Fruit fly (Drosophila melanogaster): ENCODE measurements around the gene tho2.

DNA sequence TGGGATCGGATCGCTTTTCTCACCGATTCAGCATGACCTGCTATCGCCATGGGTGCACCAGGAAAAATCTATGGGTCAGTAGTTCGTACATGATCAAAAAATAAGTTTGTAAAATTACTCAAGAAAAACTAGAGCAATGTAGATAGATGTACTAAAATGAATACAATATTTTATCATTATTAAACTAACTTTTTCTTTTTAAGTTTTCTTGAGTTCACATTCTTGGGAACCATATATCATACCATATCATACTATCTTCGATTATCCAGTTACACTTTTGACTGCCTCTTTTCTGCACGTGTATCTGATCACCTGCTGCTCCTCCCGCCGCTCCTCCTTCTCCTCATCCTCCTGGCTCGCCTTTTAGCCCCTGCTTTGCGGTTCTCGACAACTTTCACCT, 40.4 kb upstream of the tho2 start:
- no peak for TF ChIP-seq CG8478 (optimal IDR thresholded peaks at IDR 0.05)
- TF ChIP-seq CTCF (optimal IDR thresholded peaks at IDR 0.05), result no peak
